Fruit fly (Drosophila melanogaster) whole organism, embryonic: Measurements from ENCODE around the gene CG43402.

Experiments used
- Atf3 ChIP-seq: fragments of 200-800 bp; sonication (Bioruptor generic); optimal IDR thresholded peaks from 3 replicates; lab custom pipeline; 2016; ENCODE audit warnings: missing biosample characterization, missing genetic modification characterization
- B-H1 ChIP-seq: fragments of 200-800 bp; sonication (Bioruptor generic); IDR thresholded peaks from 3 replicates; pipeline ENCODE4 v1.3.6; 2022; ENCODE audit warnings: missing biosample characterization, missing genetic modification characterization
- CG12391 ChIP-seq: fragments of 200-800 bp; sonication (Bioruptor generic); optimal IDR thresholded peaks from 3 replicates; lab custom pipeline; 2018; ENCODE audit warnings: missing biosample characterization, mild to moderate bottlenecking, missing genetic modification characterization, moderate library complexity
- CG15514 ChIP-seq: fragments of 200-800 bp; sonication (Bioruptor generic); optimal IDR thresholded peaks from 3 replicates; lab custom pipeline; 2017; ENCODE audit warnings: missing biosample characterization, missing genetic modification characterization, mild to moderate bottlenecking, moderate library complexity, missing genetic modification reagents
- CG16813 ChIP-seq: fragments of 200-800 bp; sonication (Bioruptor generic); IDR thresholded peaks from 3 replicates; pipeline ENCODE4 v1.3.6; 2022; ENCODE audit warnings: missing biosample characterization, missing genetic modification characterization; ENCODE audit not compliant: partially characterized antibody
- CG17385 ChIP-seq: fragments of 200-800 bp; sonication (Bioruptor generic); optimal IDR thresholded peaks from 3 replicates; lab custom pipeline; 2018; ENCODE audit warnings: missing biosample characterization, mild to moderate bottlenecking, missing genetic modification characterization
- CG18764 ChIP-seq: fragments of 200-800 bp; sonication (Bioruptor generic); optimal IDR thresholded peaks from 3 replicates; lab custom pipeline; 2016; ENCODE audit warnings: missing biosample characterization, missing genetic modification characterization
- CG2678 ChIP-seq: fragments of 200-800 bp; sonication (Bioruptor generic); optimal IDR thresholded peaks from 3 replicates; lab custom pipeline; 2019; ENCODE audit warnings: missing biosample characterization, mild to moderate bottlenecking, missing genetic modification characterization, moderate library complexity
- CG4282 ChIP-seq: fragments of 200-800 bp; sonication (Bioruptor generic); optimal IDR thresholded peaks from 2 replicates; lab custom pipeline; 2016; ENCODE audit warnings: missing biosample characterization, missing genetic modification characterization
- CG4424 ChIP-seq: fragments of 200-800 bp; sonication (Bioruptor generic); optimal IDR thresholded peaks from 3 replicates; lab custom pipeline; 2016; ENCODE audit warnings: missing biosample characterization, missing genetic modification characterization
- CG4730 ChIP-seq: fragments of 200-800 bp; sonication (Bioruptor generic); IDR thresholded peaks from 2 replicates; pipeline ENCODE4 v1.3.6; 2022; ENCODE audit warnings: missing biosample characterization, missing genetic modification characterization
- CG6254 ChIP-seq: fragments of 200-800 bp; sonication (Bioruptor generic); optimal IDR thresholded peaks from 3 replicates; lab custom pipeline; 2017; ENCODE audit warnings: mild to moderate bottlenecking, missing biosample characterization, missing genetic modification reagents, missing genetic modification characterization
- CG6654 ChIP-seq: fragments of 200-800 bp; sonication (Bioruptor generic); optimal IDR thresholded peaks from 2 replicates; lab custom pipeline; 2017; ENCODE audit warnings: missing biosample characterization, mild to moderate bottlenecking, missing genetic modification characterization
- CkIIα-i1 ChIP-seq: fragments of 200-800 bp; sonication (Bioruptor generic); IDR thresholded peaks from 2 replicates; pipeline ENCODE4 v1.3.6; 2022; ENCODE audit warnings: missing biosample characterization, missing genetic modification characterization
- Dad ChIP-seq: fragments of 200-800 bp; sonication (Bioruptor generic); optimal IDR thresholded peaks from 3 replicates; lab custom pipeline; 2016; ENCODE audit warnings: missing biosample characterization, missing genetic modification characterization
- Dek ChIP-seq: fragments of 200-800 bp; sonication (Bioruptor generic); optimal IDR thresholded peaks from 3 replicates; lab custom pipeline; 2019; ENCODE audit warnings: missing biosample characterization, mild to moderate bottlenecking, missing genetic modification characterization, moderate library complexity
- Dll ChIP-seq: fragments of 200-800 bp; sonication (Bioruptor generic); IDR thresholded peaks from 4 replicates; pipeline ENCODE4 v1.3.6; 2022; ENCODE audit warnings: missing biosample characterization, missing genetic modification characterization; ENCODE audit not compliant: partially characterized antibody
- Dp ChIP-seq: fragments of 200-800 bp; sonication (Bioruptor generic); optimal IDR thresholded peaks from 2 replicates; lab custom pipeline; 2018; ENCODE audit warnings: missing biosample characterization, mild to moderate bottlenecking, missing genetic modification characterization, moderate library complexity
- ERR ChIP-seq: fragments of 200-800 bp; sonication (Bioruptor generic); optimal IDR thresholded peaks from 2 replicates; lab custom pipeline; 2016; ENCODE audit warnings: missing biosample characterization, missing genetic modification characterization
- Fer1 ChIP-seq: fragments of 200-800 bp; sonication (Bioruptor generic); optimal IDR thresholded peaks from 2 replicates; lab custom pipeline; 2017; ENCODE audit warnings: missing biosample characterization, mild to moderate bottlenecking, missing genetic modification characterization
- H15 ChIP-seq: fragments of 200-800 bp; sonication (Bioruptor generic); IDR thresholded peaks from 3 replicates; pipeline ENCODE4 v1.3.6; 2022; ENCODE audit warnings: missing biosample characterization, missing genetic modification characterization
- HLH4C ChIP-seq: fragments of 200-800 bp; sonication (Bioruptor generic); IDR thresholded peaks from 3 replicates; pipeline ENCODE4 v1.3.6; 2022; ENCODE audit warnings: missing biosample characterization, missing genetic modification characterization; ENCODE audit not compliant: partially characterized antibody
- Hr39 ChIP-seq: fragments of >200 bp; optimal IDR thresholded peaks from 2 replicates; lab custom pipeline; 2017
- Kr ChIP-seq: fragments of 200-800 bp; sonication (Bioruptor generic); optimal IDR thresholded peaks from 2 replicates; lab custom pipeline; 2017; ENCODE audit warnings: missing biosample characterization, mild to moderate bottlenecking, missing genetic modification characterization
- MESR4 ChIP-seq: fragments of 200-800 bp; sonication (Bioruptor generic); optimal IDR thresholded peaks from 2 replicates; lab custom pipeline; 2018; ENCODE audit warnings: missing biosample characterization, mild to moderate bottlenecking, missing genetic modification characterization, moderate library complexity
- Mrtf ChIP-seq: fragments of 200-800 bp; sonication (Bioruptor generic); IDR thresholded peaks from 3 replicates; pipeline ENCODE4 v1.3.6; 2022; ENCODE audit warnings: missing biosample characterization, missing genetic modification characterization
- NK7.1 ChIP-seq: fragments of 200-800 bp; sonication (Bioruptor generic); optimal IDR thresholded peaks from 3 replicates; lab custom pipeline; 2016; ENCODE audit warnings: missing biosample characterization, missing genetic modification characterization
- Oaz ChIP-seq: fragments of 200-800 bp; sonication (Bioruptor generic); IDR thresholded peaks from 2 replicates; pipeline ENCODE4 v1.3.6; 2022; ENCODE audit warnings: missing biosample characterization, missing genetic modification characterization
- Taf1 ChIP-seq: fragments of 200-800 bp; sonication (Bioruptor generic); IDR thresholded peaks from 2 replicates; pipeline ENCODE4 v1.3.6; 2022; ENCODE audit warnings: missing biosample characterization, missing genetic modification characterization
- amos ChIP-seq: fragments of 200-800 bp; sonication (Bioruptor generic); IDR thresholded peaks from 2 replicates; pipeline ENCODE4 v1.3.6; 2022; ENCODE audit warnings: missing biosample characterization, missing genetic modification characterization; ENCODE audit not compliant: partially characterized antibody
- ato ChIP-seq: fragments of 200-800 bp; sonication (Bioruptor generic); IDR thresholded peaks from 2 replicates; pipeline ENCODE4 v1.3.6; 2022; ENCODE audit warnings: missing biosample characterization, missing genetic modification characterization; ENCODE audit not compliant: partially characterized antibody
- bab2 ChIP-seq: fragments of 200-800 bp; sonication (Bioruptor generic); optimal IDR thresholded peaks from 2 replicates; lab custom pipeline; 2016; ENCODE audit warnings: missing biosample characterization, missing genetic modification characterization
- br ChIP-seq: fragments of >200 bp; optimal IDR thresholded peaks from 2 replicates; lab custom pipeline; 2017
- croc ChIP-seq: fragments of 200-800 bp; sonication (Bioruptor generic); conservative IDR thresholded peaks from 3 replicates; pipeline ENCODE4 v1.3.6; 2022; ENCODE audit warnings: missing biosample characterization, missing genetic modification characterization
- crol ChIP-seq: fragments of 200-800 bp; sonication (Bioruptor generic); IDR thresholded peaks from 2 replicates; pipeline ENCODE4 v1.3.6; 2022; ENCODE audit warnings: missing biosample characterization, missing genetic modification characterization
- da ChIP-seq: fragments of 200-800 bp; sonication (Bioruptor generic); optimal IDR thresholded peaks from 2 replicates; lab custom pipeline; 2016; ENCODE audit warnings: missing biosample characterization, missing genetic modification characterization
- dpn ChIP-seq, 2 experiments: fragments of 200-800 bp; sonication (Bioruptor generic); optimal IDR thresholded peaks; 3 replicates each; lab custom pipeline; 2016; ENCODE audit warnings: missing biosample characterization in 2 of 2, missing genetic modification characterization in 2 of 2
- ems ChIP-seq: fragments of 200-800 bp; sonication (Bioruptor generic); optimal IDR thresholded peaks from 3 replicates; lab custom pipeline; 2016; ENCODE audit warnings: missing biosample characterization, missing genetic modification characterization
- ftz-f1 ChIP-seq: fragments of 200-800 bp; sonication (Bioruptor generic); optimal IDR thresholded peaks from 2 replicates; lab custom pipeline; 2016; ENCODE audit warnings: missing biosample characterization, missing genetic modification characterization
- kni ChIP-seq: fragments of 200-800 bp; sonication (Bioruptor generic); optimal IDR thresholded peaks from 3 replicates; lab custom pipeline; 2017; ENCODE audit warnings: mild to moderate bottlenecking, missing biosample characterization, missing genetic modification reagents, missing genetic modification characterization
- knrl ChIP-seq: fragments of 200-800 bp; sonication (Bioruptor generic); IDR thresholded peaks from 3 replicates; pipeline ENCODE4 v1.3.6; 2022; ENCODE audit warnings: missing biosample characterization, missing genetic modification characterization; ENCODE audit not compliant: partially characterized antibody
- lov ChIP-seq, 2 experiments: fragments of 200-800 bp in 1 of 2; fragments of >200 bp in 1 of 2; sonication (Bioruptor generic) in 1 of 2; IDR thresholded peaks in 1 of 2; optimal IDR thresholded peaks in 1 of 2; 2 replicates in 1 of 2; 3 replicates in 1 of 2; pipeline versions ENCODE4 v1.3.6 to Lab custom; 2017 to 2022; ENCODE audit warnings: missing biosample characterization in 1 of 2, missing genetic modification characterization in 1 of 2
- mam ChIP-seq: fragments of 200-800 bp; sonication (Bioruptor generic); optimal IDR thresholded peaks from 3 replicates; lab custom pipeline; 2016; ENCODE audit warnings: missing biosample characterization, missing genetic modification characterization
- nerfin-1 ChIP-seq: fragments of 200-800 bp; sonication (Bioruptor generic); optimal IDR thresholded peaks from 3 replicates; lab custom pipeline; 2019; ENCODE audit warnings: missing biosample characterization, mild to moderate bottlenecking, missing genetic modification characterization, moderate library complexity
- run ChIP-seq: fragments of 200-800 bp; sonication (Bioruptor generic); optimal IDR thresholded peaks from 3 replicates; lab custom pipeline; 2018; ENCODE audit warnings: missing biosample characterization, mild to moderate bottlenecking, missing genetic modification characterization
- schlank ChIP-seq: fragments of 200-800 bp; sonication (Bioruptor generic); optimal IDR thresholded peaks from 2 replicates; lab custom pipeline; 2018; ENCODE audit warnings: missing biosample characterization, mild to moderate bottlenecking, missing genetic modification characterization
- ssp ChIP-seq: fragments of 200-800 bp; sonication (Bioruptor generic); IDR thresholded peaks from 2 replicates; pipeline ENCODE4 v1.3.6; 2022; ENCODE audit warnings: missing biosample characterization, missing genetic modification characterization
- tio ChIP-seq: fragments of 200-800 bp; sonication (Bioruptor generic); optimal IDR thresholded peaks from 2 replicates; lab custom pipeline; 2017; ENCODE audit warnings: missing biosample characterization, missing genetic modification characterization, inconsistent platforms
- tll ChIP-seq, 2 experiments: fragments of 200-800 bp in 1 of 2; fragments of >200 bp in 1 of 2; sonication (Bioruptor generic) in 1 of 2; optimal IDR thresholded peaks; 2 replicates each; lab custom pipeline; 2017 to 2019; ENCODE audit warnings: missing biosample characterization in 2 of 2, missing genetic modification characterization in 2 of 2, mild to moderate bottlenecking in 1 of 2, moderate library complexity in 1 of 2
- vfl ChIP-seq: fragments of 200-800 bp; sonication (Bioruptor generic); optimal IDR thresholded peaks from 2 replicates; lab custom pipeline; 2016; ENCODE audit warnings: missing biosample characterization, missing genetic modification characterization
- yki ChIP-seq: fragments of >200 bp; optimal IDR thresholded peaks from 3 replicates; lab custom pipeline; 2018

The CG43402 gene

dm6 chr2L:1422725-1423124 lies 19.7 kb upstream of the CG43402 start (continued):
- no peak for TF ChIP-seq HLH4C (GFP tag; lab: Robert Waterston, UW)
- TF ChIP-seq lov (optimal IDR thresholded peaks at IDR 0.05; lab: Kevin White, UChicago), result no peak
- TF ChIP-seq lov (GFP tag; IDR thresholded peaks at IDR 0.05; lab: Robert Waterston, UW), result peak; percentile 88
- TF ChIP-seq tll (GFP tag; optimal IDR thresholded peaks at IDR 0.05; lab: Kevin White, UChicago), result no peak
- TF ChIP-seq run (tag; lab: Kevin White, UChicago), result peak; percentile 40
- no peak for TF ChIP-seq Oaz (GFP tag; lab: Robert Waterston, UW)
- peak; percentile 67 for TF ChIP-seq tio (GFP tag; lab: Kevin White, UChicago)
- TF ChIP-seq croc (GFP tag; lab: Robert Waterston, UW), result peak; percentile 56
- no peak for TF ChIP-seq CG16813 (GFP tag; lab: Robert Waterston, UW)
- peak; percentile 17 for TF ChIP-seq mam
- TF ChIP-seq crol (GFP tag; lab: Robert Waterston, UW), result no peak
- TF ChIP-seq Dp (GFP tag; lab: Kevin White, UChicago), result no peak
- TF ChIP-seq Dek (tag; lab: Kevin White, UChicago), result peak; percentile 39
- TF ChIP-seq yki, result no peak
- TF ChIP-seq CG17385 (GFP tag; lab: Kevin White, UChicago), result peak; percentile 42
- TF ChIP-seq ftz-f1 (GFP tag; lab: Kevin White, UChicago), result no peak
- peak; percentile 55 for TF ChIP-seq ssp
- peak; percentile 5 for TF ChIP-seq MESR4 (GFP tag; lab: Kevin White, UChicago)
- TF ChIP-seq CG15514, result peak; percentile 22
- TF ChIP-seq Dad (GFP tag; lab: Kevin White, UChicago), result peak; percentile 71
- TF ChIP-seq CG4730, result peak; percentile 40; the same call in 1 of the 2 replicates
- peak; percentile 57 for TF ChIP-seq Kr (GFP tag; lab: Kevin White, UChicago)
- TF ChIP-seq CG18764 (GFP tag; lab: Kevin White, UChicago), result peak; percentile 85
- peak; percentile 45 for TF ChIP-seq da (GFP tag; lab: Kevin White, UChicago)
- TF ChIP-seq ato (GFP tag; lab: Robert Waterston, UW), result no peak
- peak; percentile 61 for TF ChIP-seq ERR (GFP tag; lab: Kevin White, UChicago)
- 0 out of 3 replicates have a peak, but pooled peaks have one; percentile 50 for TF ChIP-seq H15 (GFP tag; lab: Robert Waterston, UW)
- TF ChIP-seq CG4424, result peak; percentile 90
- TF ChIP-seq CG6254 (GFP tag; lab: Kevin White, UChicago), result peak; percentile 84
- TF ChIP-seq CG2678 (tag; lab: Kevin White, UChicago), result peak; percentile 76
- peak; percentile 52 for TF ChIP-seq schlank
- TF ChIP-seq dpn (GFP tag; optimal IDR thresholded peaks at IDR 0.05; lab: Kevin White, UChicago), result peak; percentile 83 to 88
- TF ChIP-seq Fer1, result peak; percentile 62
- peak; percentile 93 for TF ChIP-seq bab2
- TF ChIP-seq br (lab: Kevin White, UChicago), result no peak
- TF ChIP-seq amos, result no peak
- peak; percentile 71 for TF ChIP-seq CG12391
- 0 out of 3 replicates have a peak, but pooled peaks have one; percentile 54 for TF ChIP-seq Mrtf (GFP tag; lab: Robert Waterston, UW)
- peak; percentile 67 for TF ChIP-seq CG4282 (GFP tag; lab: Kevin White, UChicago)
- no peak for TF ChIP-seq knrl (GFP tag; lab: Robert Waterston, UW)
- TF ChIP-seq ems (GFP tag; lab: Kevin White, UChicago), result peak; percentile 80
- TF ChIP-seq Atf3 (GFP tag; lab: Kevin White, UChicago), result peak; percentile 69
- TF ChIP-seq vfl, result no peak
- no peak for TF ChIP-seq Hr39 (lab: Kevin White, UChicago)
- TF ChIP-seq CkIIα-i1 (GFP tag; lab: Robert Waterston, UW), result no peak
- TF ChIP-seq NK7.1 (GFP tag; lab: Kevin White, UChicago), result peak; percentile 67
- TF ChIP-seq Taf1 (GFP tag; lab: Robert Waterston, UW), result 0 out of 2 replicates have a peak, but pooled peaks have one; percentile 8
- peak; percentile 42; the same call in 1 of the 3 replicates for TF ChIP-seq B-H1 (GFP tag; lab: Robert Waterston, UW)
- peak; percentile 33 for TF ChIP-seq CG6654 (GFP tag; lab: Kevin White, UChicago)
- TF ChIP-seq nerfin-1, result peak; percentile 67
- TF ChIP-seq Dll, result no peak
- TF ChIP-seq kni (GFP tag; lab: Kevin White, UChicago), result peak; percentile 20
